Worm (Caenorhabditis elegans) whole organism, L4 larva: ENCODE measurements around the gene F35E8.6.
"Not testable (repeated sequence)": the region's sequence is repeated elsewhere in the genome, so short reads cannot be mapped to it uniquely, and the experiment has no call there.

Source experiments
- F26F4.8 ChIP-seq: fragments of 200-800 bp; sonication (Bioruptor generic); conservative IDR thresholded peaks from 2 replicates; pipeline ENCODE4 v1.3.6; 2022; ENCODE audit warnings: missing genetic modification characterization, missing compliant biosample characterization
- F37D6.2 ChIP-seq: sonication (generic microtip); optimal IDR thresholded peaks from 2 replicates; lab custom pipeline; 2016; ENCODE audit warnings: mild to moderate bottlenecking, missing genetic modification characterization, missing compliant biosample characterization
- F49E8.2 ChIP-seq: sonication (generic microtip); optimal IDR thresholded peaks from 2 replicates; lab custom pipeline; 2016; ENCODE audit warnings: missing compliant biosample characterization, mild to moderate bottlenecking, missing genetic modification characterization, borderline replicate concordance
- T20F7.1 ChIP-seq: fragments of 200-800 bp; sonication (Bioruptor generic); optimal IDR thresholded peaks from 2 replicates; lab custom pipeline; 2018; ENCODE audit warnings: mild to moderate bottlenecking, missing genetic modification characterization, missing compliant biosample characterization
- Y105C5A.15 ChIP-seq: fragments of 200-800 bp; sonication (Bioruptor generic); IDR thresholded peaks from 2 replicates; pipeline ENCODE4 v1.3.6; 2022; ENCODE audit warnings: missing genetic modification characterization, missing compliant biosample characterization
- ZK546.5 ChIP-seq, 2 experiments: sonication (generic microtip); optimal IDR thresholded peaks; 2 replicates each; lab custom pipeline; 2017; ENCODE audit warnings: missing biosample characterization in 2 of 2, missing genetic modification characterization in 2 of 2
- aly-2 ChIP-seq: sonication (generic microtip); optimal IDR thresholded peaks from 2 replicates; lab custom pipeline; 2018; ENCODE audit warnings: missing biosample characterization, missing genetic modification characterization
- ceh-82 ChIP-seq: sonication (generic microtip); optimal IDR thresholded peaks from 2 replicates; lab custom pipeline; 2017; ENCODE audit warnings: missing biosample characterization, missing genetic modification characterization
- ces-1 ChIP-seq: fragments of 150-350 bp; sonication (generic microtip); optimal IDR thresholded peaks from 4 replicates; lab custom pipeline; 2014; ENCODE audit warnings: missing biosample characterization, missing genetic modification reagents, missing genetic modification characterization
- cey-2 ChIP-seq: sonication (generic microtip); optimal IDR thresholded peaks from 3 replicates; lab custom pipeline; 2017; ENCODE audit warnings: missing genetic modification characterization, mild to moderate bottlenecking, missing compliant biosample characterization, antibody characterized with exemption, borderline replicate concordance; ENCODE audit not compliant: insufficient read depth
- daf-16 ChIP-seq, 3 experiments: sonication (generic microtip); optimal IDR thresholded peaks; 2 replicates each; lab custom pipeline; 2016 to 2017; ENCODE audit warnings: missing genetic modification characterization in 3 of 3, missing genetic modification reagents in 3 of 3, mild to moderate bottlenecking in 2 of 3, missing compliant biosample characterization in 2 of 3, missing biosample characterization in 1 of 3, moderate library complexity in 1 of 3
- daf-19 ChIP-seq: fragments of 200-800 bp; sonication (Bioruptor generic); conservative IDR thresholded peaks from 2 replicates; pipeline ENCODE4 v1.3.6; 2022; ENCODE audit warnings: missing genetic modification characterization, missing compliant biosample characterization
- daf-8 ChIP-seq: fragments of 200-800 bp; sonication (Bioruptor generic); IDR thresholded peaks from 2 replicates; pipeline ENCODE4 v1.3.6; 2022; ENCODE audit warnings: missing genetic modification characterization, missing compliant biosample characterization
- dve-1 ChIP-seq: sonication (generic microtip); optimal IDR thresholded peaks from 2 replicates; lab custom pipeline; 2017; ENCODE audit warnings: antibody characterized with exemption, mild to moderate bottlenecking, missing genetic modification characterization, missing compliant biosample characterization; ENCODE audit not compliant: insufficient read depth
- egl-27 ChIP-seq: sonication (generic microtip); optimal IDR thresholded peaks from 3 replicates; lab custom pipeline; 2017; ENCODE audit warnings: missing biosample characterization, missing genetic modification reagents, missing genetic modification characterization
- egl-43 ChIP-seq: fragments of 200-800 bp; sonication (Bioruptor generic); IDR thresholded peaks from 2 replicates; pipeline ENCODE4 v1.3.6; 2022; ENCODE audit warnings: missing genetic modification reagents, missing genetic modification characterization, missing compliant biosample characterization
- fkh-10 ChIP-seq: fragments of 150-350 bp; optimal IDR thresholded peaks from 2 replicates; lab custom pipeline; 2014; ENCODE audit warnings: missing biosample characterization, missing genetic modification reagents, missing genetic modification characterization
- lin-1 ChIP-seq: fragments of 200-800 bp; sonication (Bioruptor generic); IDR thresholded peaks from 2 replicates; pipeline ENCODE4 v1.3.6; 2022; ENCODE audit warnings: missing genetic modification reagents, missing genetic modification characterization, missing compliant biosample characterization
- lin-13 ChIP-seq: fragments of 150-350 bp; optimal IDR thresholded peaks from 2 replicates; lab custom pipeline; 2014; ENCODE audit warnings: missing biosample characterization, missing genetic modification reagents, missing genetic modification characterization
- madf-5 ChIP-seq, 2 experiments: fragments of 200-800 bp; sonication (Bioruptor generic); IDR thresholded peaks; 2 replicates each; pipeline ENCODE4 v1.3.6; 2022; ENCODE audit warnings: missing compliant biosample characterization in 2 of 2, missing genetic modification characterization in 2 of 2
- mdl-1 ChIP-seq, 2 experiments: fragments of 150-350 bp in 1 of 2; sonication (generic microtip) in 1 of 2; optimal IDR thresholded peaks; 2 replicates each; lab custom pipeline; 2014 to 2017; ENCODE audit warnings: missing biosample characterization in 2 of 2, missing genetic modification characterization in 2 of 2
- nhr-10 ChIP-seq: fragments of 150-350 bp; optimal IDR thresholded peaks from 2 replicates; lab custom pipeline; 2014; ENCODE audit warnings: missing biosample characterization, missing genetic modification characterization
- nhr-11 ChIP-seq: fragments of 150-350 bp; optimal IDR thresholded peaks from 2 replicates; lab custom pipeline; 2014; ENCODE audit warnings: missing biosample characterization, missing genetic modification characterization
- nhr-28 ChIP-seq: fragments of 150-350 bp; optimal IDR thresholded peaks from 2 replicates; lab custom pipeline; 2014; ENCODE audit warnings: missing biosample characterization, missing genetic modification characterization
- nhr-48 ChIP-seq: sonication (generic microtip); optimal IDR thresholded peaks from 2 replicates; lab custom pipeline; 2016; ENCODE audit warnings: mild to moderate bottlenecking, missing genetic modification characterization, missing compliant biosample characterization
- nhr-77 ChIP-seq: fragments of 150-350 bp; optimal IDR thresholded peaks from 2 replicates; lab custom pipeline; 2014; ENCODE audit warnings: missing biosample characterization, missing genetic modification characterization
- unc-130 ChIP-seq: sonication (generic microtip); optimal IDR thresholded peaks from 2 replicates; lab custom pipeline; 2016; ENCODE audit warnings: missing genetic modification reagents, missing genetic modification characterization, missing compliant biosample characterization
- unc-62 ChIP-seq, 3 experiments: fragments of 150-350 bp in 1 of 3; sonication (generic microtip); optimal IDR thresholded peaks in 2 of 3; peaks in 1 of 3; 1 replicate in 1 of 3; 2 replicates in 2 of 3; lab custom pipeline; 2014 to 2017; ENCODE audit warnings: missing biosample characterization in 3 of 3, missing genetic modification characterization in 3 of 3, missing genetic modification reagents in 3 of 3, missing genotype in 1 of 3
- zag-1 ChIP-seq: fragments of 150-350 bp; optimal IDR thresholded peaks from 2 replicates; lab custom pipeline; 2014; ENCODE audit warnings: missing biosample characterization, missing genetic modification characterization

Gene F35E8.6

ce11 chrV:15924307-15924706 is 12.4 kb downstream of the F35E8.6 start, which contains the start of gene nhr-108:
Gene nhr-108, minus strand, starts transcription at chrV:15924472.
- no peak for TF ChIP-seq egl-27 (tag; lab: Kevin White, UChicago)
- peak; percentile 87 for TF ChIP-seq nhr-28 (tag; lab: Kevin White, UChicago)
- TF ChIP-seq nhr-77 = peak; percentile 68
- no peak for TF ChIP-seq daf-16 (GFP tag; optimal IDR thresholded peaks at IDR 0.05; lab: Kevin White, UChicago)
- TF ChIP-seq daf-16 (tag; optimal IDR thresholded peaks at IDR 0.05; lab: Kevin White, UChicago) = peak; percentile 39

ce11 chrV:15928325-15928724 is 16.4 kb downstream of the F35E8.6 start, which contains the start of gene pzf-1:
Gene pzf-1, minus strand, starts transcription at chrV:15928425.
- TF ChIP-seq aly-2 (no peak), daf-8 (GFP tag; lab: Robert Waterston, UW) (no peak)

ce11 chrV:15929882-15930281 is 17.9 kb downstream of the F35E8.6 start, which contains the start of gene srbc-77:
Gene srbc-77, plus strand, starts transcription at chrV:15930182.
- TF ChIP-seq ZK546.5 (tag; optimal IDR thresholded peaks at IDR 0.05; lab: Kevin White, UChicago); F26F4.8; F49E8.2 (tag; lab: Kevin White, UChicago): not testable (repeated sequence)

- TF ChIP-seq lin-13 (no peak), aly-2 (no peak), egl-43 (GFP tag; lab: Robert Waterston, UW) (no peak), fkh-10 (GFP tag; lab: Kevin White, UChicago) (no peak), nhr-11 (tag; lab: Kevin White, UChicago) (no peak), T20F7.1 (GFP tag; lab: Kevin White, UChicago) (no peak), cey-2 (tag; lab: Kevin White, UChicago) (no peak), zag-1 (tag; lab: Kevin White, UChicago) (no peak), unc-130 (GFP tag; lab: Kevin White, UChicago) (no peak)
These were observed 20.4 kb downstream of the F35E8.6 start, which contains the start of gene srw-26 for ce11 chrV:15932390-15932789. Gene srw-26, minus strand, starts transcription at chrV:15932490.

ce11 chrV:15940254-15940653 is 28.3 kb downstream of the F35E8.6 start, which contains the start of gene srw-55:
Gene srw-55, minus strand, starts transcription at chrV:15940354.
- TF ChIP-seq F37D6.2 (tag; lab: Kevin White, UChicago) = no peak
- TF ChIP-seq Y105C5A.15 = no peak
- peak in 1 of 2 experiments; percentile 66 for TF ChIP-seq unc-62 (GFP tag; optimal IDR thresholded peaks at IDR 0.05 in 1 of 2; lab: Kevin White, UChicago)
- TF ChIP-seq unc-62 (tag; optimal IDR thresholded peaks at IDR 0.05; lab: Kevin White, UChicago) = no peak
- no peak for TF ChIP-seq unc-130 (GFP tag; lab: Kevin White, UChicago)

ce11 chrV:15943125-15943524 is 31.2 kb downstream of the F35E8.6 start, which contains the start of gene srw-53:
Gene srw-53, plus strand, starts transcription at chrV:15943425.
- TF ChIP-seq T20F7.1 (GFP tag; lab: Kevin White, UChicago) (no peak), ceh-82 (tag; lab: Kevin White, UChicago) (no peak), nhr-10 (tag; lab: Kevin White, UChicago) (no peak), daf-19 (GFP tag; lab: Robert Waterston, UW) (no peak), nhr-28 (tag; lab: Kevin White, UChicago) (no peak), egl-43 (GFP tag; lab: Robert Waterston, UW) (no peak), nhr-48 (tag; lab: Kevin White, UChicago) (no peak), ces-1 (no peak), lin-1 (GFP tag; lab: Robert Waterston, UW) (no peak), mdl-1 (tag; optimal IDR thresholded peaks at IDR 0.05; lab: Kevin White, UChicago) (no peak), dve-1 (tag; lab: Kevin White, UChicago) (no peak), madf-5 (GFP tag; IDR thresholded peaks at IDR 0.05; lab: Robert Waterston, UW) (no peak)
